Fruit fly (Drosophila melanogaster) whole organism, wandering third instar larva: ENCODE results near the gene CG6118.
A peak's percentile ranks its signal among the peaks of the same experiment; 100 is the strongest.

ENCODE experiments used
- OdsH ChIP-seq: fragments of 200-800 bp; sonication (Bioruptor generic); optimal IDR thresholded peaks from 2 replicates; lab custom pipeline; 2016; ENCODE audit warnings: missing biosample characterization, mild to moderate bottlenecking, missing genetic modification characterization
- fru ChIP-seq: fragments of 200-800 bp; sonication (Bioruptor generic); optimal IDR thresholded peaks from 3 replicates; lab custom pipeline; 2016; ENCODE audit warnings: missing biosample characterization, mild to moderate bottlenecking, missing genetic modification characterization
- h ChIP-seq: fragments of 200-800 bp; sonication (Bioruptor generic); optimal IDR thresholded peaks from 3 replicates; lab custom pipeline; 2016; ENCODE audit warnings: missing biosample characterization, mild to moderate bottlenecking, missing genetic modification characterization
- usp ChIP-seq: fragments of >200 bp; optimal IDR thresholded peaks from 2 replicates; lab custom pipeline; 2017; ENCODE audit warnings: missing biosample characterization, missing genetic modification characterization

DNA sequence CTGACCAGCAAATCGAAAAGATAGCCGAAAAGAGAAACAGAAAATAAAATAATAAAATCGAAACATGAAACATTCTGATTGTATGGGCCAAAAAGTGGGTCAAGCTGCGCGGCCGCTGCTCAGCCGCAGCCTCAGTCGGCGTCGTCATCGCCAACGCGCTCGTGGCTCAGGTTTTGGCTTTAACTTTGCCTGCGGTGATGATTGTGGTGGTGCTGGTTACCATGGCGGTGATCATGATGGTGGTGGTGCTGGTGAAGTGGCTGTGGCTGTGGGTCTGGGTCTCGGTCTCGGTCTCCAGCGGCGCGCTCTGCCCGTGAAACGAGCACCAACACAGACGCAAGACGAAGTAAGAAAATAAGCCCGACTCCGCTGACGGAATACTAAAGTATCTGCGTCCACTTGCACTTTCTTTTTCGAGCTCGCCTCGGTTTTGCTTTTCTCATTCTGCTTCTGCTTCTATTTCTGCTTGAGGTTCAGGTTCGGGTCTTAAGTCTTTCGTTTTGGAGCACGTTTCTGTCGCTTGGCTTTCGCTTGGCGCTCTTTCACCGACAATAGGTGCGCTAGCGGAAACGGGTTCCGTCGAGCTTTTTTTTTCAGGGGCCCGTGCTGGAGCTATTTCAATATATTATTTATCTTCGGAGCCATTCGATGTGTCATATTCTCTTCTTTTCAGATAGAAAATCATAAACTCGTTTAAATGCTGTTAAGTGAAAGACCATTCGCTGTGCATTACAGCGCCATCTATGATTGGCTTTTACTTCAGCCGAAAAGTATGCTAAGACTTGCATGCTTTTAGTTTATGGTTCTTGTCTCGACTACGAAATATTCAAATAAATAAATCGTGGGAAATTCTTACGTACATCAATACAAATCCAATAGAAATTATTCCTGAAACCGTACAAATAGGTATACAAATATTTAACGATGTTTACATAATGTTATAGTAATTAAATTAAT is 3.2 kb upstream of the CG6118 start:
- TF ChIP-seq h (GFP tag; lab: Kevin White, UChicago) (no peak), usp (GFP tag; lab: Kevin White, UChicago) (no peak), OdsH (GFP tag; lab: Kevin White, UChicago) (no peak), fru (GFP tag; lab: Kevin White, UChicago) (peak; percentile 31)
